Fruit fly (Drosophila melanogaster) S2 (cell line): ENCODE results near the gene Osi10a.

Source experiments
- CG8478 ChIP-seq: fragments of >200 bp; optimal IDR thresholded peaks from 2 replicates; lab custom pipeline; 2018
- CTCF ChIP-seq, 2 experiments: fragments of >200 bp; optimal IDR thresholded peaks; 2 replicates each; lab custom pipeline; 2018

- TF ChIP-seq CTCF (optimal IDR thresholded peaks at IDR 0.05; lab: Kevin White, UChicago) (no peak), CG8478 (lab: Kevin White, UChicago) (no peak)
Measured at dm6 chr3R:6214227-6214626, 49.5 kb upstream of the Osi10a start.
